Worm (Caenorhabditis elegans) whole organism, L4 larva: ENCODE measurements around the gene F09E10.1.
A peak's percentile ranks its signal among the peaks of the same experiment; 100 is the strongest.

Experiments used
- D1046.2 ChIP-seq: fragments of 200-800 bp; sonication (Bioruptor generic); IDR thresholded peaks from 2 replicates; pipeline ENCODE4 v1.3.6; 2022; ENCODE audit warnings: missing genetic modification characterization, missing compliant biosample characterization
- F26F4.8 ChIP-seq: fragments of 200-800 bp; sonication (Bioruptor generic); conservative IDR thresholded peaks from 2 replicates; pipeline ENCODE4 v1.3.6; 2022; ENCODE audit warnings: missing genetic modification characterization, missing compliant biosample characterization
- F44E2.7 ChIP-seq: fragments of 200-800 bp; sonication (Bioruptor generic); IDR thresholded peaks from 2 replicates; pipeline ENCODE4 v2.1.2; 2022; ENCODE audit warnings: missing genetic modification characterization, missing compliant biosample characterization
- R02D3.7 ChIP-seq: fragments of 150-350 bp; sonication (generic microtip); optimal IDR thresholded peaks from 3 replicates; lab custom pipeline; 2014; ENCODE audit warnings: missing biosample characterization, missing genetic modification characterization
- T20F7.1 ChIP-seq: fragments of 200-800 bp; sonication (Bioruptor generic); optimal IDR thresholded peaks from 2 replicates; lab custom pipeline; 2018; ENCODE audit warnings: mild to moderate bottlenecking, missing genetic modification characterization, missing compliant biosample characterization
- ZK337.2 ChIP-seq: fragments of 200-800 bp; sonication (Bioruptor generic); IDR thresholded peaks from 2 replicates; pipeline ENCODE4 v1.3.6; 2022; ENCODE audit warnings: missing genetic modification reagents, missing genetic modification characterization, missing compliant biosample characterization
- aha-1 ChIP-seq: fragments of 150-350 bp; peaks from one replicate; lab custom pipeline; 2014; ENCODE audit warnings: missing biosample characterization, missing genetic modification characterization
- arid-1 ChIP-seq: fragments of 200-800 bp; sonication (Bioruptor generic); conservative IDR thresholded peaks from 2 replicates; pipeline ENCODE4 v1.3.6; 2022; ENCODE audit warnings: missing genetic modification reagents, missing genetic modification characterization, missing compliant biosample characterization
- attf-4 ChIP-seq: sonication (generic microtip); optimal IDR thresholded peaks from 3 replicates; lab custom pipeline; 2017; ENCODE audit warnings: missing biosample characterization, missing genetic modification characterization
- ceh-28 ChIP-seq: fragments of 150-350 bp; optimal IDR thresholded peaks from 2 replicates; lab custom pipeline; 2014; ENCODE audit warnings: missing biosample characterization, missing genetic modification reagents, missing genetic modification characterization
- ceh-32 ChIP-seq: sonication (generic microtip); optimal IDR thresholded peaks from 2 replicates; lab custom pipeline; 2016; ENCODE audit warnings: mild to moderate bottlenecking, missing genetic modification characterization, missing compliant biosample characterization; ENCODE audit not compliant: poor library complexity
- ceh-62 ChIP-seq: sonication (generic microtip); optimal IDR thresholded peaks from 2 replicates; lab custom pipeline; 2017; ENCODE audit warnings: missing biosample characterization, missing genetic modification characterization
- ces-1 ChIP-seq: fragments of 150-350 bp; sonication (generic microtip); optimal IDR thresholded peaks from 4 replicates; lab custom pipeline; 2014; ENCODE audit warnings: missing biosample characterization, missing genetic modification reagents, missing genetic modification characterization
- daf-16 ChIP-seq, 3 experiments: sonication (generic microtip); optimal IDR thresholded peaks; 2 replicates each; lab custom pipeline; 2016 to 2017; ENCODE audit warnings: missing genetic modification characterization in 3 of 3, missing genetic modification reagents in 3 of 3, mild to moderate bottlenecking in 2 of 3, missing compliant biosample characterization in 2 of 3, missing biosample characterization in 1 of 3, moderate library complexity in 1 of 3
- dmd-6 ChIP-seq: fragments of 200-800 bp; sonication (Bioruptor generic); IDR thresholded peaks from 2 replicates; pipeline ENCODE4 v1.3.6; 2022; ENCODE audit warnings: missing genetic modification reagents, missing genetic modification characterization, missing compliant biosample characterization
- dve-1 ChIP-seq: sonication (generic microtip); optimal IDR thresholded peaks from 2 replicates; lab custom pipeline; 2017; ENCODE audit warnings: antibody characterized with exemption, mild to moderate bottlenecking, missing genetic modification characterization, missing compliant biosample characterization; ENCODE audit not compliant: insufficient read depth
- egl-43 ChIP-seq: fragments of 200-800 bp; sonication (Bioruptor generic); IDR thresholded peaks from 2 replicates; pipeline ENCODE4 v1.3.6; 2022; ENCODE audit warnings: missing genetic modification reagents, missing genetic modification characterization, missing compliant biosample characterization
- fkh-10 ChIP-seq: fragments of 150-350 bp; optimal IDR thresholded peaks from 2 replicates; lab custom pipeline; 2014; ENCODE audit warnings: missing biosample characterization, missing genetic modification reagents, missing genetic modification characterization
- fos-1 ChIP-seq: fragments of 150-350 bp; optimal IDR thresholded peaks from 2 replicates; lab custom pipeline; 2014; ENCODE audit warnings: missing biosample characterization, missing genetic modification characterization
- hlh-11 ChIP-seq: fragments of 200-800 bp; sonication (Bioruptor generic); optimal IDR thresholded peaks from 2 replicates; lab custom pipeline; 2018; ENCODE audit warnings: mild to moderate bottlenecking, missing genetic modification characterization, missing compliant biosample characterization
- hlh-30 ChIP-seq: sonication (generic microtip); optimal IDR thresholded peaks from 2 replicates; lab custom pipeline; 2017; ENCODE audit warnings: antibody characterized with exemption, mild to moderate bottlenecking, missing genetic modification characterization, missing compliant biosample characterization; ENCODE audit not compliant: insufficient read depth
- hmg-1.1 ChIP-seq: fragments of 200-800 bp; sonication (Bioruptor generic); IDR thresholded peaks from 2 replicates; pipeline ENCODE4 v1.3.6; 2022; ENCODE audit warnings: missing genetic modification reagents, missing genetic modification characterization, missing compliant biosample characterization
- lim-7 ChIP-seq: fragments of 200-800 bp; sonication (Bioruptor generic); IDR thresholded peaks from 2 replicates; pipeline ENCODE4 v1.3.6; 2022; ENCODE audit warnings: missing genetic modification characterization, missing compliant biosample characterization
- lin-1 ChIP-seq: fragments of 200-800 bp; sonication (Bioruptor generic); IDR thresholded peaks from 2 replicates; pipeline ENCODE4 v1.3.6; 2022; ENCODE audit warnings: missing genetic modification reagents, missing genetic modification characterization, missing compliant biosample characterization
- lin-13 ChIP-seq: fragments of 150-350 bp; optimal IDR thresholded peaks from 2 replicates; lab custom pipeline; 2014; ENCODE audit warnings: missing biosample characterization, missing genetic modification reagents, missing genetic modification characterization
- lin-39 ChIP-seq: fragments of 150-350 bp; optimal IDR thresholded peaks from 2 replicates; lab custom pipeline; 2014; ENCODE audit warnings: missing biosample characterization, missing genetic modification reagents, missing genetic modification characterization
- lir-3 ChIP-seq: sonication (generic microtip); optimal IDR thresholded peaks from 2 replicates; lab custom pipeline; 2016; ENCODE audit warnings: mild to moderate bottlenecking, missing genetic modification characterization, missing compliant biosample characterization
- madf-5 ChIP-seq, 2 experiments: fragments of 200-800 bp; sonication (Bioruptor generic); IDR thresholded peaks; 2 replicates each; pipeline ENCODE4 v1.3.6; 2022; ENCODE audit warnings: missing compliant biosample characterization in 2 of 2, missing genetic modification characterization in 2 of 2
- mdl-1 ChIP-seq, 2 experiments: fragments of 150-350 bp in 1 of 2; sonication (generic microtip) in 1 of 2; optimal IDR thresholded peaks; 2 replicates each; lab custom pipeline; 2014 to 2017; ENCODE audit warnings: missing biosample characterization in 2 of 2, missing genetic modification characterization in 2 of 2
- mdt-29 ChIP-seq: fragments of 200-800 bp; sonication (Bioruptor generic); IDR thresholded peaks from 2 replicates; pipeline ENCODE4 v1.3.6; 2022; ENCODE audit warnings: missing genetic modification reagents, missing genetic modification characterization, missing compliant biosample characterization
- mep-1 ChIP-seq: fragments of 150-350 bp; sonication (generic microtip); optimal IDR thresholded peaks from 3 replicates; lab custom pipeline; 2014; ENCODE audit warnings: missing biosample characterization, missing genetic modification characterization
- mes-2 ChIP-seq: sonication (generic microtip); optimal IDR thresholded peaks from 2 replicates; lab custom pipeline; 2016; ENCODE audit warnings: missing genotype, mild to moderate bottlenecking, missing genetic modification characterization, missing compliant biosample characterization; ENCODE audit not compliant: poor library complexity, severe bottlenecking
- nhr-111 ChIP-seq: fragments of 200-800 bp; sonication (Bioruptor generic); optimal IDR thresholded peaks from 2 replicates; lab custom pipeline; 2018; ENCODE audit warnings: mild to moderate bottlenecking, missing genetic modification characterization, missing compliant biosample characterization
- nhr-237 ChIP-seq: sonication (generic microtip); optimal IDR thresholded peaks from 2 replicates; lab custom pipeline; 2017; ENCODE audit warnings: missing biosample characterization, missing genetic modification characterization
- nhr-6 ChIP-seq: fragments of 150-350 bp; optimal IDR thresholded peaks from 2 replicates; lab custom pipeline; 2014; ENCODE audit warnings: missing biosample characterization, missing genetic modification characterization
- pha-4 ChIP-seq, 2 experiments: fragments of 150-350 bp in 1 of 2; fragments of 200-800 bp in 1 of 2; sonication (Bioruptor generic) in 1 of 2; IDR thresholded peaks in 1 of 2; optimal IDR thresholded peaks in 1 of 2; 2 replicates each; pipeline versions ENCODE4 v1.3.6 to Lab custom; 2014 to 2022; ENCODE audit warnings: missing genetic modification characterization in 2 of 2, missing genetic modification reagents in 2 of 2, missing biosample characterization in 1 of 2, missing compliant biosample characterization in 1 of 2
- php-3 ChIP-seq: fragments of 200-800 bp; sonication (Bioruptor generic); IDR thresholded peaks from 2 replicates; pipeline ENCODE4 v1.3.6; 2022; ENCODE audit warnings: missing genetic modification reagents, missing genetic modification characterization, missing compliant biosample characterization
- pqm-1 ChIP-seq: sonication (generic microtip); optimal IDR thresholded peaks from 2 replicates; lab custom pipeline; 2017; ENCODE audit warnings: missing biosample characterization, missing genetic modification characterization
- rbr-2 ChIP-seq: sonication (generic microtip); optimal IDR thresholded peaks from 2 replicates; lab custom pipeline; 2016; ENCODE audit warnings: missing genotype, missing genetic modification characterization, missing compliant biosample characterization
- saeg-2 ChIP-seq: fragments of 200-800 bp; sonication (Bioruptor generic); IDR thresholded peaks from 2 replicates; pipeline ENCODE4 v1.3.6; 2022; ENCODE audit warnings: missing genetic modification reagents, missing genetic modification characterization, missing compliant biosample characterization
- skn-1 ChIP-seq: fragments of 150-350 bp; optimal IDR thresholded peaks from 2 replicates; lab custom pipeline; 2014; ENCODE audit warnings: missing biosample characterization, missing genetic modification characterization
- snpc-1.2 ChIP-seq: fragments of 200-800 bp; sonication (Bioruptor generic); IDR thresholded peaks from 2 replicates; pipeline ENCODE4 v1.3.6; 2022; ENCODE audit warnings: missing genetic modification reagents, missing genetic modification characterization, missing compliant biosample characterization
- tra-1 ChIP-seq: fragments of 200-800 bp; sonication (Bioruptor generic); IDR thresholded peaks from 2 replicates; pipeline ENCODE4 v1.3.6; 2022; ENCODE audit warnings: missing genetic modification reagents, missing genetic modification characterization, missing compliant biosample characterization
- unc-39 ChIP-seq: sonication (generic microtip); optimal IDR thresholded peaks from 2 replicates; lab custom pipeline; 2017; ENCODE audit warnings: missing biosample characterization, missing genetic modification characterization
- zfp-2 ChIP-seq: sonication (generic microtip); optimal IDR thresholded peaks from 2 replicates; lab custom pipeline; 2016; ENCODE audit warnings: mild to moderate bottlenecking, missing genetic modification characterization, missing compliant biosample characterization
- zfp-3 ChIP-seq: fragments of 200-800 bp; sonication (Bioruptor generic); conservative IDR thresholded peaks from 2 replicates; pipeline ENCODE4 v1.3.6; 2022; ENCODE audit warnings: missing genetic modification reagents, missing genetic modification characterization, missing compliant biosample characterization
- zip-11 ChIP-seq: fragments of 200-800 bp; sonication (Bioruptor generic); IDR thresholded peaks from 2 replicates; pipeline ENCODE4 v1.3.6; 2022; ENCODE audit warnings: missing genetic modification characterization, missing compliant biosample characterization
- ztf-11 ChIP-seq: fragments of 150-350 bp; optimal IDR thresholded peaks from 2 replicates; lab custom pipeline; 2014; ENCODE audit warnings: missing biosample characterization, missing genetic modification characterization
- ztf-7 ChIP-seq: fragments of 150-350 bp; optimal IDR thresholded peaks from 2 replicates; lab custom pipeline; 2014; ENCODE audit warnings: missing biosample characterization, missing genetic modification characterization

Gene F09E10.1

ce11 chrX:1503698-1504501 lies 1.3 kb downstream of the F09E10.1 start (continued):
- TF ChIP-seq lin-1 (GFP tag; lab: Robert Waterston, UW): no peak; the same call in none of the 2 replicates
- no peak for TF ChIP-seq pqm-1 (tag; lab: Kevin White, UChicago)
- TF ChIP-seq ceh-28 (tag; lab: Kevin White, UChicago): no peak
- TF ChIP-seq tra-1 (GFP tag; lab: Robert Waterston, UW): no peak
- no peak for TF ChIP-seq D1046.2 (GFP tag; lab: Robert Waterston, UW)
- TF ChIP-seq lir-3 (tag; lab: Kevin White, UChicago): no peak
- TF ChIP-seq pha-4 (GFP tag; IDR thresholded peaks at IDR 0.05; lab: Robert Waterston, UW): peak; percentile 49; the same call in 1 of the 2 replicates
- peak; percentile 86 for TF ChIP-seq pha-4 (tag; optimal IDR thresholded peaks at IDR 0.05; lab: Kevin White, UChicago)
- TF ChIP-seq hlh-11 (tag; lab: Kevin White, UChicago): peak; percentile 32
- TF ChIP-seq saeg-2 (GFP tag; lab: Robert Waterston, UW): no peak
- TF ChIP-seq R02D3.7 (tag; lab: Kevin White, UChicago): no peak
- TF ChIP-seq fkh-10 (GFP tag; lab: Kevin White, UChicago): no peak
- no peak for TF ChIP-seq F26F4.8 (GFP tag; lab: Robert Waterston, UW)
- TF ChIP-seq php-3: peak; percentile 78
- TF ChIP-seq madf-5 (GFP tag; IDR thresholded peaks at IDR 0.05; lab: Robert Waterston, UW): 0 out of 4 replicates have a peak, but pooled peaks of 1 of the 2 experiments have one; percentile 10
- no peak for TF ChIP-seq ceh-32
- TF ChIP-seq snpc-1.2 (GFP tag; lab: Robert Waterston, UW): no peak
- TF ChIP-seq mes-2: no peak
- no peak for TF ChIP-seq hlh-30 (tag; lab: Kevin White, UChicago)
- TF ChIP-seq arid-1 (GFP tag; lab: Robert Waterston, UW): no peak
- no peak for TF ChIP-seq skn-1 (tag; lab: Kevin White, UChicago)
- TF ChIP-seq zip-11 (GFP tag; lab: Robert Waterston, UW): no peak
- peak; percentile 51 for TF ChIP-seq lin-39 (tag; lab: Kevin White, UChicago)
- no peak for TF ChIP-seq unc-39
- no peak for TF ChIP-seq egl-43 (GFP tag; lab: Robert Waterston, UW)
- TF ChIP-seq ZK337.2 (GFP tag; lab: Robert Waterston, UW): no peak
- TF ChIP-seq zfp-3 (GFP tag; lab: Robert Waterston, UW): peak; percentile 91
- no peak for TF ChIP-seq ztf-7
- TF ChIP-seq T20F7.1: no peak
- TF ChIP-seq nhr-111 (GFP tag; lab: Kevin White, UChicago): peak; percentile 52
- no peak for TF ChIP-seq F44E2.7 (GFP tag; lab: Robert Waterston, UW)
- TF ChIP-seq dmd-6: peak; percentile 37; the same call in 1 of the 2 replicates
- peak; percentile 65 for TF ChIP-seq dve-1 (tag; lab: Kevin White, UChicago)
- no peak for TF ChIP-seq nhr-237 (tag; lab: Kevin White, UChicago)
- no peak for TF ChIP-seq rbr-2 (tag; lab: Kevin White, UChicago)
- TF ChIP-seq zfp-2: no peak
- TF ChIP-seq fos-1 (tag; lab: Kevin White, UChicago): no peak
- TF ChIP-seq ceh-62 (tag; lab: Kevin White, UChicago): no peak
- TF ChIP-seq daf-16 (GFP tag; optimal IDR thresholded peaks at IDR 0.05; lab: Kevin White, UChicago): peak in 1 of 2 experiments; percentile 11
- TF ChIP-seq daf-16 (tag; optimal IDR thresholded peaks at IDR 0.05; lab: Kevin White, UChicago): peak; percentile 53
- TF ChIP-seq aha-1: peak; percentile 87
- TF ChIP-seq mdl-1 (tag; optimal IDR thresholded peaks at IDR 0.05; lab: Kevin White, UChicago): no peak
- peak; percentile 77 for TF ChIP-seq mep-1
- TF ChIP-seq ces-1: no peak
- peak; percentile 72 for TF ChIP-seq mdt-29 (GFP tag; lab: Robert Waterston, UW)
- 0 out of 2 replicates have a peak, but pooled peaks have one; percentile 11 for TF ChIP-seq hmg-1.1 (GFP tag; lab: Robert Waterston, UW)
- TF ChIP-seq ztf-11 (tag; lab: Kevin White, UChicago): no peak
- TF ChIP-seq attf-4 (tag; lab: Kevin White, UChicago): no peak
- TF ChIP-seq lim-7: no peak
- no peak for TF ChIP-seq lin-13
- TF ChIP-seq nhr-6 (tag; lab: Kevin White, UChicago): no peak
